Worm (Caenorhabditis elegans): ENCODE results near the gene Y14H12B.2.

Y14H12B.2 gene

DNA sequence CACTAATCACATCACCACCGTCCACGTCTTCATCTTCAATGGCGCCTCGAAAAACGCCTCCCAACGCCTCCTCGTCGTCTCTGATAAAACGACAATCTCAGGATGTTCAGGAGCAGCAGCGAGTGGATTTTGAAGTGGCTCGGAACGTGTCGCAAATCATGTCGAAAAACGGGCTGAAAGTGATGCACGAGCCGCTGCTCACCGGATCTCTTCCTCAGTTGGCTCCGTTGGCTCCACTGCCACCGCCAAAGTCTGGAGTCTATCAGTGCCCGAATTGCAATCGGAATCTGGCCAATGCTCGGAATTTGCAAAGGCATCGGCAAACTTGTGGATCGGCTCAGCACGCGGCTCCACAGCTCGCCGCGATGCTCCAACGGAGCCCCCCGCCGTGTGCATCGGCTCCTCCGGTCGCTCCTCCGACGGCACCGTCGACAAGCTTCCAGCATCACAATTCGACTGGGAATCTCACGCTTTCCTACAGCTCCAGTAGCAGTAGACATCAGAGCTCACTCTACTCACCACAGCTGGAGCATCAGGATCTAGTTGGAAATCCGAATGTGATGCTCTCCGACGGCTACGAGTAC lies 30.9 kb upstream of the Y14H12B.2 start:
- TF ChIP-seq ztf-11 (tag; optimal IDR thresholded peaks at IDR 0.05) (no peak), hlh-1 (tag; optimal IDR thresholded peaks at IDR 0.05) (no peak), nhr-76 (tag; optimal IDR thresholded peaks at IDR 0.05) (no peak), lin-32 (GFP tag; optimal IDR thresholded peaks at IDR 0.05) (no peak), mab-5 (tag; optimal IDR thresholded peaks at IDR 0.05) (no peak), nhr-12 (tag; optimal IDR thresholded peaks at IDR 0.05) (no peak), bed-3 (GFP tag; optimal IDR thresholded peaks at IDR 0.05) (no peak), sem-2 (GFP tag; optimal IDR thresholded peaks at IDR 0.05) (no peak)

DNA sequence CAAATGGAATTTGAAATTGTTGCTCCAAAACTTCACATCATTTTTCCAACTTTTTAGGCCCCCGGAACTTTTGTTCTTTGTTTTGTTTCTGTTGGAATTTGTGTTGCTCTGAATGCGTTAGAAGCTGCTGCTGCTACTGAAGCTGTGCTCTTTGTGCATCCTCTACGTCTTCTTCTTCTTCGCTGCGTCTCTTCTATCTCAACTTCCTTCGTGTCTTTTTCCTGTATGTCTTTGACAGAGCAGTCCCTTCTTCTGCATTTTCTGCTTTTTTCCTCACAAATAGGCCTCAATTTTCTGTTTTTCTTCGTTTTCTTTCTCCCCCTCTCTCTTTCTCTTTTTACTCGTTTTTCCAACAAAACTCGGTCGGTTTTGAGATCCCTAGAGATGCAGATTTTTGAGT lies 27.7 kb upstream of the Y14H12B.2 start:
- TF ChIP-seq ces-1 (GFP tag; optimal IDR thresholded peaks at IDR 0.05) = peak; percentile 41
- TF ChIP-seq sem-2 (GFP tag; optimal IDR thresholded peaks at IDR 0.05) = no peak

ce11 chrII:3960276-3960675 lies 26.7 kb upstream of the Y14H12B.2 start:
- TF ChIP-seq mls-2 (tag; optimal IDR thresholded peaks at IDR 0.05) (no peak), nhr-237 (tag; optimal IDR thresholded peaks at IDR 0.05) (no peak), ceh-83 (GFP tag; optimal IDR thresholded peaks at IDR 0.05) (no peak), M03D4.4 (tag; optimal IDR thresholded peaks at IDR 0.05) (no peak), ces-1 (GFP tag; optimal IDR thresholded peaks at IDR 0.05) (peak; percentile 78)

DNA sequence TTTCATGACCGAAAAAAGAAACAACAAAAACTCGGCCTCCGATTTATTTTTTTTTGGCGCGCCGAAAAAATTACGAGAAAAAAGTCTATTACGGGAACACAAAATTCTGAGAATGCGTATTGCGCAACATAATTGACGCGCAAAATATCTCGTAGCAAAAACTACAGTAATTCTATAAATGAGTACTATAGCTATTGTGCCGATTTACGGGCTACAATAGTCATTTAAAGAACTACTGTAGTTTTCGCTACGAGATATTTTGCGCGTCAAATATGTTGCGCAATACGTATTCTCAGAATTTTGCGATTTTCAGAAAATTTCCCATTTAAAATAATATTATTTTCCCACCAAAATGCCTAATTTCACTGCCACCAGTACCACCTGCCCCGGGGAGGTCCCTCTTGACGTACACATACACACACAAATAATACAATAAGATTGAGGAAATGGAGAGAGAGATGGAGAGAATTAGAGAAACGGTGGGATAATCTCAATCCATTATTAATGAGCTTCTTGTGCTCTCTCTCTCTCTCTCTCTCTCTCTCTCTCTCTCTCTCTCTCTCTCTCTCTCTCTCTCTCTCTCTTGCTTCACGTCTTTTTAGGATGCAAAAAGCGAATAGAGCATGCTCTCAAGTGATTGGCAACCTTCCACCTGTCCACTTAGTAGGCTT lies 26.0 kb upstream of the Y14H12B.2 start:
- TF ChIP-seq elt-3 (tag; optimal IDR thresholded peaks at IDR 0.05) = no peak
- TF ChIP-seq nhr-2 (tag; optimal IDR thresholded peaks at IDR 0.05) = no peak
- TF ChIP-seq ztf-11 (tag; optimal IDR thresholded peaks at IDR 0.05) = peak; percentile 51
- no peak for TF ChIP-seq blmp-1 (tag; optimal IDR thresholded peaks at IDR 0.05)
- no peak for TF ChIP-seq flh-1 (GFP tag; optimal IDR thresholded peaks at IDR 0.05)
- no peak for TF ChIP-seq mab-5 (tag; optimal IDR thresholded peaks at IDR 0.05)
- peak; percentile 53 for TF ChIP-seq sptf-1 (tag; optimal IDR thresholded peaks at IDR 0.05)
- no peak for TF ChIP-seq nhr-237 (tag; optimal IDR thresholded peaks at IDR 0.05)
- peak; percentile 62 for TF ChIP-seq cnd-1 (tag; optimal IDR thresholded peaks at IDR 0.05)
- TF ChIP-seq M03D4.4 (tag; optimal IDR thresholded peaks at IDR 0.05) = no peak
- TF ChIP-seq snpc-4 (tag; optimal IDR thresholded peaks at IDR 0.05) = no peak
- no peak for TF ChIP-seq nhr-28 (tag; optimal IDR thresholded peaks at IDR 0.05)
- TF ChIP-seq pha-4 (tag; optimal IDR thresholded peaks at IDR 0.05) = no peak
- TF ChIP-seq mls-2 (tag; optimal IDR thresholded peaks at IDR 0.05) = peak; percentile 53
- TF ChIP-seq ham-2 (GFP tag; optimal IDR thresholded peaks at IDR 0.05) = no peak
- no peak for TF ChIP-seq nhr-76 (tag; optimal IDR thresholded peaks at IDR 0.05)
- TF ChIP-seq unc-62 (GFP tag; optimal IDR thresholded peaks at IDR 0.05) = peak; percentile 5
- TF ChIP-seq zip-8 (tag; optimal IDR thresholded peaks at IDR 0.05) = peak; percentile 95
- TF ChIP-seq hlh-1 (tag; optimal IDR thresholded peaks at IDR 0.05) = peak; percentile 21
- no peak for TF ChIP-seq ceh-43 (GFP tag; optimal IDR thresholded peaks at IDR 0.05)
- TF ChIP-seq mep-1 (tag; optimal IDR thresholded peaks at IDR 0.05) = peak; percentile 12
- peak; percentile 87 for TF ChIP-seq ces-1 (GFP tag; optimal IDR thresholded peaks at IDR 0.05)
- TF ChIP-seq nhr-12 (tag; optimal IDR thresholded peaks at IDR 0.05) = no peak
- TF ChIP-seq lin-13 (tag; optimal IDR thresholded peaks at IDR 0.05) = no peak
- TF ChIP-seq drap-1 (GFP tag; optimal IDR thresholded peaks at IDR 0.05) = peak; percentile 31
- no peak for TF ChIP-seq ceh-83 (GFP tag; optimal IDR thresholded peaks at IDR 0.05)

DNA sequence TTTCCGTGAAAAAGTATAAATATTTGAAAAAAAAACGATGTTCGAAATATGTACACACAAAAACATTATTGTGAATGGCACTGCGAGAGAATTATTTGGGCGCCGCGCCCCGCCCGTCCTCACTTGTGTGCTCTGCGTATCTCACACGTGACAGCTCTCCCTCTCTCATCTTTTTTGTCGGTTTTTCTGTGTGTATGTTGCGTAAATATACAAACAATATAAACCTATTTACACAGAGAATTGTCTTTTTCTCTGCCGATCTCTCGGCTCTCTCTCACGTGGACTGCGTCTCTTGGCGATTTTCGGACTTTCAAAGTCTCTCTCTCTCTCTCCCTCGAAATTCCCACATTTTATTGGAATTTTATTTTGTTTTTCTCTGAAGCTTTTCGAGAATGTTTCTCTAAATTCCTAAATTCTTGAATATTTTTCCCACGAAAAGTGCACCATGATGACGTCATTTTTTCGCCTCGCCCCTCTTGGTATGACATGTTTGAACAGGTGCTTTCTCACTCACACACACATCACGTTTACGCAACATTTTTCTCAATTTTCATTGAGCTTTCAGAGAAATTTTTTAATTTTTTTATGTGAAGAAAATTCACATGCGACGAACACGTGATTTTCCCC lies 25.2 kb upstream of the Y14H12B.2 start:
- TF ChIP-seq M03D4.4 (tag; optimal IDR thresholded peaks at IDR 0.05) (no peak), unc-120 (tag; optimal IDR thresholded peaks at IDR 0.05; ENCODE audit: poor library complexity, severe bottlenecking) (peak; percentile 71), pha-4 (tag; optimal IDR thresholded peaks at IDR 0.05) (peak; percentile 95), nhr-76 (tag; optimal IDR thresholded peaks at IDR 0.05) (no peak), mls-2 (tag; optimal IDR thresholded peaks at IDR 0.05) (peak; percentile 45), lin-32 (GFP tag; optimal IDR thresholded peaks at IDR 0.05) (no peak), ham-2 (GFP tag; optimal IDR thresholded peaks at IDR 0.05) (no peak), ceh-83 (GFP tag; optimal IDR thresholded peaks at IDR 0.05) (no peak), drap-1 (GFP tag; optimal IDR thresholded peaks at IDR 0.05) (peak; percentile 18), cnd-1 (tag; optimal IDR thresholded peaks at IDR 0.05) (peak; percentile 15), blmp-1 (tag; optimal IDR thresholded peaks at IDR 0.05) (no peak), nhr-237 (tag; optimal IDR thresholded peaks at IDR 0.05) (peak; percentile 48), elt-3 (tag; optimal IDR thresholded peaks at IDR 0.05) (no peak), sem-2 (GFP tag; optimal IDR thresholded peaks at IDR 0.05) (no peak), lin-13 (tag; optimal IDR thresholded peaks at IDR 0.05) (no peak), mep-1 (tag; optimal IDR thresholded peaks at IDR 0.05) (peak; percentile 21), mab-5 (tag; optimal IDR thresholded peaks at IDR 0.05) (no peak), hlh-1 (tag; optimal IDR thresholded peaks at IDR 0.05) (no peak), lsy-2 (tag; optimal IDR thresholded peaks at IDR 0.05) (no peak), unc-62 (GFP tag; optimal IDR thresholded peaks at IDR 0.05) (peak; percentile 46), nhr-2 (tag; optimal IDR thresholded peaks at IDR 0.05) (no peak), bed-3 (GFP tag; optimal IDR thresholded peaks at IDR 0.05) (no peak), unc-39 (tag; optimal IDR thresholded peaks at IDR 0.05) (no peak), flh-1 (GFP tag; optimal IDR thresholded peaks at IDR 0.05) (no peak), elt-1 (tag; optimal IDR thresholded peaks at IDR 0.05; ENCODE audit: borderline replicate concordance, insufficient read depth) (no peak), nhr-12 (tag; optimal IDR thresholded peaks at IDR 0.05) (no peak), ceh-39 (tag; optimal IDR thresholded peaks at IDR 0.05) (no peak), ztf-11 (tag; optimal IDR thresholded peaks at IDR 0.05) (no peak), zip-8 (tag; optimal IDR thresholded peaks at IDR 0.05) (peak; percentile 35), sptf-1 (tag; optimal IDR thresholded peaks at IDR 0.05) (peak; percentile 9), ceh-43 (GFP tag; optimal IDR thresholded peaks at IDR 0.05) (no peak), tbx-8 (GFP tag; optimal IDR thresholded peaks at IDR 0.05) (no peak), snpc-4 (tag; optimal IDR thresholded peaks at IDR 0.05) (no peak)

Measured in whole organism, mixed stage, embryonic.